Fruit fly (Drosophila melanogaster): ENCODE results near the gene exd.
A peak's percentile ranks its signal among the peaks of the same experiment; 100 is the strongest.

The exd gene

dm6 chrX:15991618-15992526 lies at the start of gene exd, which contains the start of the genes CG46312 and eIF5:
Gene exd, plus strand, starts transcription at chrX:15992468.
Gene CG46312, minus strand, starts transcription at chrX:15991974.
Gene eIF5, minus strand, starts transcription at chrX:15991974.
- no peak for TF ChIP-seq CG32121 (GFP tag; IDR thresholded peaks at IDR 0.05)
- peak; percentile 11 for TF ChIP-seq CG15710 (tag; optimal IDR thresholded peaks at IDR 0.05)

DNA sequence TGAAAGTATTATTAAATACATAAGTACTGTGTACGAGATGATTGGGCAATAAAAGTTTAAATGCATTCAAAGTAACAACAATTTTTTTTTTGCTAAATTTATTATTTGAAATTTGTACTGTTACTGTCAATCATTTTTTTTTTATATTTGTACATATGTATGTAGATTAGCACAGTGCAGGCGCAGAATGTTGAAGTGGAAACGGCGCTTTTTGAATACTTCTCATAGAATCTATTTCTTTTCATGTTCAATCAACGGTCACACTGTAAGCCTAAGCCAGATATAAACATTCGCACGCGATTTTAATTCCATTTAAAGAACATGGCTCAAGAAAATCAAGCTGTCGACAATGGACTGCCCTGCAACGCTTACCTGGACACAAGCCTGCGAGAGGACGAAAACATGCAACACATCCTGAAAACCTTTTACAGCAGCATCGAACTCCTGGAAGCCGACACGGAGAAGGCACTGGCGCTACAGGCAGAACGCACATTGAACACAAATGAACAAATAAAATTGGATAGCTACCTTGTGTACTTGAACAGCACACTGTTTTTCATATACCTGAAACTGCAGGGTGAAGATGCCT lies 47.4 kb upstream of the exd start, which contains the start of gene Rrp47:
Rrp47 (plus strand) TSS at position 163 of the 589 bp plus-strand sequence.
- no peak for TF ChIP-seq CG17806 (tag; optimal IDR thresholded peaks at IDR 0.05)
- TF ChIP-seq D1 (tag; optimal IDR thresholded peaks at IDR 0.05) = peak; percentile 24
- no peak for TF ChIP-seq CG4496 (GFP tag; IDR thresholded peaks at IDR 0.05)
- TF ChIP-seq gl (tag; optimal IDR thresholded peaks at IDR 0.05) = no peak
- TF ChIP-seq CG15710 (tag; optimal IDR thresholded peaks at IDR 0.05) = no peak

dm6 chrX:15950056-15950455 lies 42.2 kb upstream of the exd start:
- TF ChIP-seq CG9948 (tag; optimal IDR thresholded peaks at IDR 0.05) = no peak
- TF ChIP-seq EcR (GFP tag; optimal IDR thresholded peaks at IDR 0.05) = no peak
- no peak for TF ChIP-seq Ets98B (GFP tag; IDR thresholded peaks at IDR 0.05)
- TF ChIP-seq CG34367 (tag; optimal IDR thresholded peaks at IDR 0.05) = no peak
- no peak for TF ChIP-seq CG8301 (tag; optimal IDR thresholded peaks at IDR 0.05)
- no peak for TF ChIP-seq CG4496 (GFP tag; IDR thresholded peaks at IDR 0.05)
- no peak for TF ChIP-seq fd96Ca (GFP tag; IDR thresholded peaks at IDR 0.05)
- no peak for TF ChIP-seq Pif1A (GFP tag; optimal IDR thresholded peaks at IDR 0.05)
- no peak for TF ChIP-seq CG13204 (GFP tag; optimal IDR thresholded peaks at IDR 0.05)
- no peak for TF ChIP-seq CG15710 (tag; optimal IDR thresholded peaks at IDR 0.05)
- TF ChIP-seq CG10348 (GFP tag; IDR thresholded peaks at IDR 0.05) = no peak
- no peak for TF ChIP-seq CG17806 (tag; optimal IDR thresholded peaks at IDR 0.05)

DNA sequence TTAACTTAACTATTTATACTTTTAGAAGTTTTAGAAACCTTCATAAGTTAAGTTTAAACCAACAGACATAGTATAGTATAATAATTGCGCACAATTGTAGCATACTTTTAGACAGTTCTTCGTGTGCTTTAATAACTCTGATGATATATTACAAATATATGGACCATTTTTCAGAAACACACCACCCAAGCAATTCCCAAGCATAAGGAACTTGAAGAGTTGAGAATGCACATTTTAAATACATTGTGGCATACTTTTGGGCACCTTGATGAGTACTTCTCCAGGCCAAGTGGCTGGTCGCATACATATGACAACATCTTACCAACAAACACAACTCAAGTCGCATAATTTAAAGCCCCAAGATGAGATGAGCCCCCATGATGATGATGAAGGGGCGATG lies 22.7 kb upstream of the exd start:
- TF ChIP-seq CG8159 (tag; optimal IDR thresholded peaks at IDR 0.05) = no peak
- no peak for TF ChIP-seq CG32121 (GFP tag; IDR thresholded peaks at IDR 0.05)
- no peak for TF ChIP-seq fd96Ca (GFP tag; IDR thresholded peaks at IDR 0.05)
- TF ChIP-seq gl (tag; optimal IDR thresholded peaks at IDR 0.05) = no peak
- TF ChIP-seq rn (GFP tag; IDR thresholded peaks at IDR 0.05) = no peak
- no peak for TF ChIP-seq CG14655 (GFP tag; optimal IDR thresholded peaks at IDR 0.05)
- TF ChIP-seq Snoo (tag; optimal IDR thresholded peaks at IDR 0.05) = no peak
- TF ChIP-seq D1 (tag; optimal IDR thresholded peaks at IDR 0.05) = no peak

dm6 chrX:15971574-15971973 lies 20.7 kb upstream of the exd start:
- no peak for TF ChIP-seq CG14655 (GFP tag; optimal IDR thresholded peaks at IDR 0.05)
- TF ChIP-seq CG9948 (tag; optimal IDR thresholded peaks at IDR 0.05) = no peak
- TF ChIP-seq D1 (tag; optimal IDR thresholded peaks at IDR 0.05) = no peak
- TF ChIP-seq Pif1B (GFP tag; optimal IDR thresholded peaks at IDR 0.05) = no peak
- TF ChIP-seq CG13204 (GFP tag; optimal IDR thresholded peaks at IDR 0.05) = no peak
- no peak for TF ChIP-seq CG8159 (tag; optimal IDR thresholded peaks at IDR 0.05)
- TF ChIP-seq CG4496 (GFP tag; IDR thresholded peaks at IDR 0.05) = no peak
- TF ChIP-seq CG8301 (tag; optimal IDR thresholded peaks at IDR 0.05) = no peak
- no peak for TF ChIP-seq CG10348 (GFP tag; IDR thresholded peaks at IDR 0.05)
- TF ChIP-seq CG34367 (tag; optimal IDR thresholded peaks at IDR 0.05) = no peak
- no peak for TF ChIP-seq EcR (GFP tag; optimal IDR thresholded peaks at IDR 0.05)
- no peak for TF ChIP-seq Pif1A (GFP tag; optimal IDR thresholded peaks at IDR 0.05)
- no peak for TF ChIP-seq Ets98B (GFP tag; IDR thresholded peaks at IDR 0.05)
- TF ChIP-seq Snoo (tag; optimal IDR thresholded peaks at IDR 0.05) = no peak
- no peak for TF ChIP-seq fd96Ca (GFP tag; IDR thresholded peaks at IDR 0.05)
- no peak for TF ChIP-seq rn (GFP tag; IDR thresholded peaks at IDR 0.05)
- TF ChIP-seq CG12605 (GFP tag; IDR thresholded peaks at IDR 0.05) = no peak

DNA sequence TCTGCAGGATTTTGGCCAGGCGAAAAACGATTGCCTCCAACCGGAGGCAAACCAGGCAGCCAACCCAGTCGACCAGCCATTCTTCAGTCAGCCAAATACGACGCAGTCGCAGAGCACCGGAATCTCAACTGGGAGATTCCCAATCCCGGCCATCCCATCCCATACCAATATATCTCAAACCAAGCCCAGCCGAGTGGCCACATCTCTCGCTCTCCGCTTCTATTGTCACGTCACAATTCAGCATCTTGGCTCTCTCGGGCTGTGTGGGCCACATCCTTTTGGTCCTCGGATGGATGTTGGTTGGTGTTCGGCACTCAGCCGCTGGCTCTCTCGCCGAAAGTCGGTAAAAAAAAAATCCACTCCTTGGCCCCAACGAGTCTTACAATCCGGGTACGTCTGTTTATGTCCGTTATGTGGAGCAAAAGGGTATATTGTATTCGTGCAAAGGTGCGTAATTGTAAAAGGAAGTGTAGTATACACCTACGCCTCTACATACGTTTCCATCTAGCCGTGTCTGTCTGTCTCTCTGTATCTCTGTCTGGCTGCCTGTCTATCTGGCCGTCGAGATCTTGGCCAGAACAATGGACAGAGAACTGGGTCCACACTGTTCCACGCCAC lies 19.0 kb upstream of the exd start, which contains the start of gene mmd:
mmd (minus strand) TSS at position 3 of the 618 bp plus-strand sequence.
- no peak for TF ChIP-seq CG10348 (GFP tag; IDR thresholded peaks at IDR 0.05)
- TF ChIP-seq EcR (GFP tag; optimal IDR thresholded peaks at IDR 0.05) = no peak
- no peak for TF ChIP-seq Ets98B (GFP tag; IDR thresholded peaks at IDR 0.05)
- TF ChIP-seq rn (GFP tag; IDR thresholded peaks at IDR 0.05) = no peak
- no peak for TF ChIP-seq CG17806 (tag; optimal IDR thresholded peaks at IDR 0.05)
- TF ChIP-seq Pif1A (GFP tag; optimal IDR thresholded peaks at IDR 0.05) = no peak
- TF ChIP-seq CG8159 (tag; optimal IDR thresholded peaks at IDR 0.05) = no peak
- TF ChIP-seq CG14655 (GFP tag; optimal IDR thresholded peaks at IDR 0.05) = no peak

Data from whole organism, pupa.